Worm (Caenorhabditis elegans) whole organism, L2 larva: ENCODE results near the gene W09D6.1.

Source experiments
- ZK546.5 ChIP-seq: sonication (generic microtip); optimal IDR thresholded peaks from 2 replicates; lab custom pipeline; 2017; ENCODE audit warnings: missing biosample characterization, missing genetic modification characterization
- ama-1 ChIP-seq: fragments of 150-350 bp; optimal IDR thresholded peaks from 2 replicates; lab custom pipeline; 2018; ENCODE audit warnings: inconsistent platforms
- ceh-82 ChIP-seq: fragments of 150-350 bp; optimal IDR thresholded peaks from 2 replicates; lab custom pipeline; 2014; ENCODE audit warnings: missing biosample characterization, missing genetic modification characterization
- elt-3 ChIP-seq: sonication (generic microtip); optimal IDR thresholded peaks from 2 replicates; lab custom pipeline; 2017; ENCODE audit warnings: missing biosample characterization, missing genetic modification characterization
- mab-5 ChIP-seq: fragments of 150-350 bp; optimal IDR thresholded peaks from 2 replicates; lab custom pipeline; 2014; ENCODE audit warnings: missing biosample characterization, missing genetic modification characterization
- unc-55 ChIP-seq: fragments of 150-350 bp; sonication (generic microtip); optimal IDR thresholded peaks from 3 replicates; lab custom pipeline; 2014; ENCODE audit warnings: missing biosample characterization, missing genetic modification reagents, missing genetic modification characterization

DNA sequence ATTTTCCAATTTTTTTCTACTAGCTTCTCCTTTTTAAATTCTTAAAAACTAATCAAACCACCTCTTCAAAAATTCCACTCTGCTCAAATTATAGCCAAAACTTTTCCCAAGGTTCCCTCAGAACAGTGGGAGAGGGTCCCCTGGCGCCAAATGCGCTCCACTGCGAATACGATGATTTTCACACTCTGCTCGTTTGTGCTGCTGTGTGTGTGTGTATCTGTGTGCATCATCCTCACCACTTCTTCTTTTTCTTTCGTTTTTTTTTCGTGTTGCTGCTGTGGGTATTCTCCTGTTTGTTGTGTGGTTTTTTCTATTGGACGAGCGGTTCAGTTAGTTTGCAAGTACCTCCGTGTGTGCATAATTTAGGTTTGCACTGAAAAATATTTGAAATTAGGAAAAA, 29.4 kb upstream of the W09D6.1 start:
- TF ChIP-seq unc-55 (GFP tag; lab: Kevin White, UChicago), result peak; percentile 91
- no peak for TF ChIP-seq ceh-82 (tag; lab: Kevin White, UChicago)
- TF ChIP-seq mab-5, result no peak
- no peak for TF ChIP-seq elt-3
- no peak for TF ChIP-seq ZK546.5 (tag; lab: Kevin White, UChicago)
- TF ChIP-seq ama-1, result no peak
